Worm (Caenorhabditis elegans) whole organism, L1 larva: ENCODE results near the gene F56B3.9.

Experiments
- blmp-1 ChIP-seq: fragments of 150-350 bp; optimal IDR thresholded peaks from 2 replicates; lab custom pipeline; 2014; ENCODE audit warnings: missing biosample characterization, missing genetic modification characterization
- fos-1 ChIP-seq: fragments of 150-350 bp; optimal IDR thresholded peaks from 2 replicates; lab custom pipeline; 2014; ENCODE audit warnings: missing biosample characterization, missing genetic modification characterization
- lin-14 ChIP-seq: fragments of 200-800 bp; sonication (Bioruptor generic); optimal IDR thresholded peaks from 2 replicates; lab custom pipeline; 2018; ENCODE audit warnings: mild to moderate bottlenecking, missing genetic modification characterization, moderate library complexity, missing compliant biosample characterization
- lin-15B ChIP-seq: fragments of 150-350 bp; sonication (generic microtip); optimal IDR thresholded peaks from 3 replicates; lab custom pipeline; 2014; ENCODE audit warnings: missing biosample characterization, missing genetic modification characterization
- nhr-77 ChIP-seq: fragments of 150-350 bp; optimal IDR thresholded peaks from 2 replicates; lab custom pipeline; 2014; ENCODE audit warnings: missing biosample characterization, missing genetic modification characterization

- no peak for TF ChIP-seq nhr-77
- no peak for TF ChIP-seq lin-15B (tag; lab: Kevin White, UChicago)
- TF ChIP-seq lin-14 (GFP tag; lab: Kevin White, UChicago) = no peak
- no peak for TF ChIP-seq fos-1
- no peak for TF ChIP-seq blmp-1 (tag; lab: Kevin White, UChicago)
Observed at ce11 chrIV:817879-818278, 46.7 kb downstream of the F56B3.9 start.
